Worm (Caenorhabditis elegans) whole organism, L1 larva: ENCODE measurements around the gene F30H5.5.

Experiments used
- alr-1 ChIP-seq: fragments of 200-800 bp; sonication (Bioruptor generic); optimal IDR thresholded peaks from 2 replicates; lab custom pipeline; 2018; ENCODE audit warnings: borderline replicate concordance, mild to moderate bottlenecking, missing genetic modification characterization, missing compliant biosample characterization
- aly-2 ChIP-seq: fragments of 150-350 bp; optimal IDR thresholded peaks from 2 replicates; lab custom pipeline; 2014; ENCODE audit warnings: missing biosample characterization, missing genetic modification characterization
- ama-1 ChIP-seq: fragments of 150-350 bp; optimal IDR thresholded peaks from 2 replicates; lab custom pipeline; 2014
- elt-2 ChIP-seq: sonication (generic microtip); optimal IDR thresholded peaks from 2 replicates; lab custom pipeline; 2016; ENCODE audit warnings: missing genetic modification characterization, mild to moderate bottlenecking, inconsistent platforms, missing compliant biosample characterization, missing genetic modification reagents
- mdl-1 ChIP-seq, 2 experiments: fragments of 150-350 bp; optimal IDR thresholded peaks; 2 replicates each; lab custom pipeline; 2014 to 2017; ENCODE audit warnings: missing biosample characterization in 2 of 2, missing genetic modification characterization in 2 of 2, inconsistent platforms in 1 of 2
- nhr-11 ChIP-seq: fragments of 150-350 bp; optimal IDR thresholded peaks from 2 replicates; lab custom pipeline; 2014; ENCODE audit warnings: missing biosample characterization, missing genetic modification characterization
- nhr-90 ChIP-seq: sonication (generic microtip); optimal IDR thresholded peaks from 2 replicates; lab custom pipeline; 2016; ENCODE audit warnings: mild to moderate bottlenecking, missing genetic modification characterization, missing compliant biosample characterization; ENCODE audit not compliant: poor library complexity

ce11 chrIII:446860-447259 is 41.7 kb upstream of the F30H5.5 start:
- no peak for TF ChIP-seq elt-2 (tag; lab: Kevin White, UChicago)
- no peak for TF ChIP-seq aly-2
- no peak for TF ChIP-seq mdl-1 (tag; optimal IDR thresholded peaks at IDR 0.05; lab: Kevin White, UChicago)
- TF ChIP-seq ama-1: no peak
- no peak for TF ChIP-seq nhr-90 (tag; lab: Kevin White, UChicago)
- no peak for TF ChIP-seq alr-1
- TF ChIP-seq nhr-11 (tag; lab: Kevin White, UChicago): no peak
